Fruit fly (Drosophila melanogaster) whole organism, embryonic: ENCODE measurements around the gene CG14342.
A peak's percentile ranks its signal among the peaks of the same experiment; 100 is the strongest.

Experiments used
- BEAF-32 ChIP-seq: fragments of 200-800 bp; sonication (Bioruptor generic); optimal IDR thresholded peaks from 3 replicates; lab custom pipeline; 2017; ENCODE audit warnings: missing biosample characterization, missing genetic modification characterization, mild to moderate bottlenecking, moderate library complexity, missing genetic modification reagents
- Blimp-1 ChIP-seq: fragments of 200-800 bp; sonication (Bioruptor generic); optimal IDR thresholded peaks from 3 replicates; lab custom pipeline; 2018; ENCODE audit warnings: missing biosample characterization, missing genetic modification characterization, mild to moderate bottlenecking, moderate library complexity, missing genetic modification reagents
- Bteb2 ChIP-seq: fragments of 200-800 bp; sonication (Bioruptor generic); optimal IDR thresholded peaks from 2 replicates; lab custom pipeline; 2016; ENCODE audit warnings: missing biosample characterization, missing genetic modification characterization
- CG10366 ChIP-seq: fragments of 200-800 bp; sonication (Bioruptor generic); IDR thresholded peaks from 2 replicates; pipeline ENCODE4 v1.3.6; 2022; ENCODE audit warnings: missing biosample characterization, missing genetic modification characterization
- CG10462 ChIP-seq: fragments of 200-800 bp; sonication (Bioruptor generic); optimal IDR thresholded peaks from 2 replicates; lab custom pipeline; 2016; ENCODE audit warnings: missing biosample characterization, missing genetic modification characterization
- CG10979 ChIP-seq: fragments of 200-800 bp; sonication (Bioruptor generic); optimal IDR thresholded peaks from 2 replicates; lab custom pipeline; 2018; ENCODE audit warnings: missing biosample characterization, mild to moderate bottlenecking, missing genetic modification characterization, moderate library complexity
- CG11695 ChIP-seq: fragments of 200-800 bp; sonication (Bioruptor generic); IDR thresholded peaks from 3 replicates; pipeline ENCODE4 v1.3.6; 2022; ENCODE audit warnings: missing biosample characterization, missing genetic modification characterization
- CG11723 ChIP-seq: fragments of 200-800 bp; sonication (Bioruptor generic); optimal IDR thresholded peaks from 2 replicates; lab custom pipeline; 2017; ENCODE audit warnings: missing biosample characterization, mild to moderate bottlenecking, missing genetic modification characterization
- CG14441 ChIP-seq: fragments of 200-800 bp; sonication (Bioruptor generic); IDR thresholded peaks from 2 replicates; pipeline ENCODE4 v1.3.6; 2022; ENCODE audit warnings: missing biosample characterization, missing genetic modification characterization
- CG17359 ChIP-seq: fragments of 200-800 bp; sonication (Bioruptor generic); optimal IDR thresholded peaks from 3 replicates; lab custom pipeline; 2018; ENCODE audit warnings: missing biosample characterization, mild to moderate bottlenecking, missing genetic modification characterization, moderate library complexity
- CG17568 ChIP-seq: fragments of 200-800 bp; sonication (Bioruptor generic); optimal IDR thresholded peaks from 2 replicates; lab custom pipeline; 2018; ENCODE audit warnings: missing biosample characterization, mild to moderate bottlenecking, missing genetic modification characterization, moderate library complexity
- CG30403 ChIP-seq: fragments of 200-800 bp; sonication (Bioruptor generic); optimal IDR thresholded peaks from 3 replicates; lab custom pipeline; 2016; ENCODE audit warnings: missing biosample characterization, missing genetic modification characterization
- CG3281 ChIP-seq: fragments of 200-800 bp; sonication (Bioruptor generic); optimal IDR thresholded peaks from 3 replicates; lab custom pipeline; 2017; ENCODE audit warnings: missing biosample characterization, mild to moderate bottlenecking, missing genetic modification characterization
- CG34376 ChIP-seq: fragments of 200-800 bp; sonication (Bioruptor generic); optimal IDR thresholded peaks from 2 replicates; lab custom pipeline; 2018; ENCODE audit warnings: missing biosample characterization, mild to moderate bottlenecking, missing genetic modification characterization
- CG42726 ChIP-seq: fragments of 200-800 bp; sonication (Bioruptor generic); IDR thresholded peaks from 2 replicates; pipeline ENCODE4 v1.3.6; 2022; ENCODE audit warnings: missing biosample characterization, missing genetic modification characterization; ENCODE audit not compliant: partially characterized antibody
- CG6854 ChIP-seq: fragments of 200-800 bp; sonication (Bioruptor generic); optimal IDR thresholded peaks from 3 replicates; lab custom pipeline; 2017; ENCODE audit warnings: missing biosample characterization, mild to moderate bottlenecking, missing genetic modification characterization
- CG7357 ChIP-seq: fragments of 200-800 bp; sonication (Bioruptor generic); IDR thresholded peaks from 3 replicates; pipeline ENCODE4 v1.3.6; 2022; ENCODE audit warnings: missing biosample characterization, missing genetic modification characterization
- CG7839 ChIP-seq: fragments of 200-800 bp; sonication (Bioruptor generic); optimal IDR thresholded peaks from 3 replicates; lab custom pipeline; 2018; ENCODE audit warnings: missing biosample characterization, mild to moderate bottlenecking, missing genetic modification characterization, moderate library complexity
- CG9932 ChIP-seq: fragments of 200-800 bp; sonication (Bioruptor generic); IDR thresholded peaks from 2 replicates; pipeline ENCODE4 v1.3.6; 2022; ENCODE audit warnings: missing biosample characterization, missing genetic modification characterization
- CHES-1-like ChIP-seq: fragments of 200-800 bp; sonication (Bioruptor generic); optimal IDR thresholded peaks from 2 replicates; lab custom pipeline; 2016; ENCODE audit warnings: missing biosample characterization, missing genetic modification characterization
- GATAe ChIP-seq: fragments of 200-800 bp; sonication (Bioruptor generic); conservative IDR thresholded peaks from 2 replicates; pipeline ENCODE4 v1.3.6; 2022; ENCODE audit warnings: missing biosample characterization, missing genetic modification characterization
- HLH54F ChIP-seq: fragments of 200-800 bp; sonication (Bioruptor generic); optimal IDR thresholded peaks from 3 replicates; lab custom pipeline; 2016; ENCODE audit warnings: missing biosample characterization, missing genetic modification characterization
- Hmr ChIP-seq: fragments of 200-800 bp; sonication (Bioruptor generic); optimal IDR thresholded peaks from 3 replicates; lab custom pipeline; 2017; ENCODE audit warnings: mild to moderate bottlenecking, missing biosample characterization, missing genetic modification reagents, missing genetic modification characterization
- Hmx ChIP-seq: fragments of 200-800 bp; sonication (Bioruptor generic); optimal IDR thresholded peaks from 2 replicates; lab custom pipeline; 2016; ENCODE audit warnings: missing biosample characterization, missing genetic modification characterization
- Mad ChIP-seq: fragments of 200-800 bp; sonication (Bioruptor generic); optimal IDR thresholded peaks from 2 replicates; lab custom pipeline; 2016; ENCODE audit warnings: missing biosample characterization, missing genetic modification characterization
- Med ChIP-seq: fragments of 200-800 bp; sonication (Bioruptor generic); peaks from one replicate; lab custom pipeline; 2016; ENCODE audit warnings: missing biosample characterization, missing genetic modification characterization, mild to moderate bottlenecking, inconsistent platforms, moderate library complexity
- NC2α ChIP-seq: fragments of 200-800 bp; sonication (Bioruptor generic); optimal IDR thresholded peaks from 2 replicates; lab custom pipeline; 2016; ENCODE audit warnings: missing biosample characterization, missing genetic modification characterization
- NK7.1 ChIP-seq: fragments of 200-800 bp; sonication (Bioruptor generic); optimal IDR thresholded peaks from 3 replicates; lab custom pipeline; 2016; ENCODE audit warnings: missing biosample characterization, missing genetic modification characterization
- Ptx1 ChIP-seq: fragments of 200-800 bp; sonication (Bioruptor generic); IDR thresholded peaks from 2 replicates; pipeline ENCODE4 v1.3.6; 2022; ENCODE audit warnings: missing biosample characterization, missing genetic modification characterization
- Sry-δ ChIP-seq: fragments of 200-800 bp; sonication (Bioruptor generic); optimal IDR thresholded peaks from 2 replicates; lab custom pipeline; 2016; ENCODE audit warnings: missing biosample characterization, missing genetic modification characterization
- Xbp1 ChIP-seq: fragments of 200-800 bp; sonication (Bioruptor generic); optimal IDR thresholded peaks from 3 replicates; lab custom pipeline; 2016; ENCODE audit warnings: missing biosample characterization, mild to moderate bottlenecking, missing genetic modification characterization
- al ChIP-seq: fragments of 200-800 bp; sonication (Bioruptor generic); IDR thresholded peaks from 2 replicates; pipeline ENCODE4 v1.3.6; 2022; ENCODE audit warnings: missing biosample characterization, missing genetic modification characterization
- aop ChIP-seq: fragments of 200-800 bp; sonication (Bioruptor generic); IDR thresholded peaks from 2 replicates; pipeline ENCODE4 v1.3.6; 2022; ENCODE audit warnings: missing biosample characterization, missing genetic modification characterization
- cato ChIP-seq: fragments of 200-800 bp; sonication (Bioruptor generic); optimal IDR thresholded peaks from 2 replicates; lab custom pipeline; 2016; ENCODE audit warnings: missing biosample characterization, missing genetic modification characterization, borderline replicate concordance
- cg ChIP-seq: fragments of 200-800 bp; sonication (Bioruptor generic); optimal IDR thresholded peaks from 3 replicates; lab custom pipeline; 2019; ENCODE audit warnings: missing biosample characterization, mild to moderate bottlenecking, missing genetic modification characterization, moderate library complexity
- crol ChIP-seq: fragments of 200-800 bp; sonication (Bioruptor generic); IDR thresholded peaks from 2 replicates; pipeline ENCODE4 v1.3.6; 2022; ENCODE audit warnings: missing biosample characterization, missing genetic modification characterization
- crp ChIP-seq, 2 experiments: fragments of 200-800 bp; sonication (Bioruptor generic); optimal IDR thresholded peaks; 2 replicates in 1 of 2; 3 replicates in 1 of 2; lab custom pipeline; 2017; ENCODE audit warnings: missing biosample characterization in 2 of 2, missing genetic modification characterization in 2 of 2, mild to moderate bottlenecking in 1 of 2, moderate library complexity in 1 of 2
- dpn ChIP-seq, 2 experiments: fragments of 200-800 bp; sonication (Bioruptor generic); optimal IDR thresholded peaks; 3 replicates each; lab custom pipeline; 2016; ENCODE audit warnings: missing biosample characterization in 2 of 2, missing genetic modification characterization in 2 of 2
- fd64A ChIP-seq: fragments of 200-800 bp; sonication (Bioruptor generic); optimal IDR thresholded peaks from 3 replicates; lab custom pipeline; 2018; ENCODE audit warnings: missing biosample characterization, mild to moderate bottlenecking, missing genetic modification characterization
- ftz-f1 ChIP-seq: fragments of 200-800 bp; sonication (Bioruptor generic); optimal IDR thresholded peaks from 2 replicates; lab custom pipeline; 2016; ENCODE audit warnings: missing biosample characterization, missing genetic modification characterization
- fu2 ChIP-seq: fragments of 200-800 bp; sonication (Bioruptor generic); optimal IDR thresholded peaks from 2 replicates; lab custom pipeline; 2016; ENCODE audit warnings: missing biosample characterization, missing genetic modification characterization
- gro ChIP-seq: fragments of 200-800 bp; sonication (Bioruptor generic); optimal IDR thresholded peaks from 2 replicates; lab custom pipeline; 2016; ENCODE audit warnings: missing biosample characterization, missing genetic modification characterization
- gsb ChIP-seq: fragments of 200-800 bp; sonication (Bioruptor generic); IDR thresholded peaks from 2 replicates; pipeline ENCODE4 v1.3.6; 2022; ENCODE audit warnings: missing biosample characterization, missing genetic modification characterization
- h ChIP-seq: fragments of >200 bp; optimal IDR thresholded peaks from 2 replicates; lab custom pipeline; 2017
- jigr1 ChIP-seq: fragments of 200-800 bp; sonication (Bioruptor generic); IDR thresholded peaks from 3 replicates; pipeline ENCODE4 v1.3.6; 2022; ENCODE audit warnings: missing biosample characterization, missing genetic modification characterization
- jing ChIP-seq: fragments of 200-800 bp; sonication (Bioruptor generic); optimal IDR thresholded peaks from 2 replicates; lab custom pipeline; 2018; ENCODE audit warnings: missing biosample characterization, mild to moderate bottlenecking, missing genetic modification characterization
- luna ChIP-seq: fragments of 200-800 bp; sonication (Bioruptor generic); optimal IDR thresholded peaks from 2 replicates; lab custom pipeline; 2016; ENCODE audit warnings: missing biosample characterization, missing genetic modification characterization
- nerfin-2 ChIP-seq: fragments of 200-800 bp; sonication (Bioruptor generic); IDR thresholded peaks from 2 replicates; pipeline ENCODE4 v1.3.6; 2022; ENCODE audit warnings: missing biosample characterization, missing genetic modification characterization; ENCODE audit not compliant: partially characterized antibody
- peb ChIP-seq: fragments of 200-800 bp; sonication (Bioruptor generic); IDR thresholded peaks from 2 replicates; pipeline ENCODE4 v1.3.6; 2022; ENCODE audit warnings: missing biosample characterization, missing genetic modification characterization
- ro ChIP-seq: fragments of 200-800 bp; sonication (Bioruptor generic); IDR thresholded peaks from 2 replicates; pipeline ENCODE4 v1.3.6; 2022; ENCODE audit warnings: missing biosample characterization, missing genetic modification characterization
- sens-2 ChIP-seq: fragments of 200-800 bp; sonication (Bioruptor generic); IDR thresholded peaks from 2 replicates; pipeline ENCODE4 v1.3.6; 2022; ENCODE audit warnings: missing biosample characterization, missing genetic modification characterization
- so ChIP-seq: fragments of 200-800 bp; sonication (Bioruptor generic); IDR thresholded peaks from 3 replicates; pipeline ENCODE4 v1.3.6; 2022; ENCODE audit warnings: missing biosample characterization, missing genetic modification characterization

The CG14342 gene

dm6 chr2L:1214465-1214864 is 10.4 kb downstream of the CG14342 start (continued):
- no peak for TF ChIP-seq aop (GFP tag; lab: Robert Waterston, UW)
- no peak for TF ChIP-seq fu2
- no peak for TF ChIP-seq nerfin-2
- TF ChIP-seq CG10462 (GFP tag; lab: Kevin White, UChicago): peak; percentile 1
- TF ChIP-seq ro (GFP tag; lab: Robert Waterston, UW): no peak
- 0 out of 2 replicates have a peak, but pooled peaks have one; percentile 20 for TF ChIP-seq al
- TF ChIP-seq GATAe (GFP tag; lab: Robert Waterston, UW): no peak
- no peak for TF ChIP-seq NK7.1 (GFP tag; lab: Kevin White, UChicago)
- no peak for TF ChIP-seq Mad (GFP tag; lab: Kevin White, UChicago)
- no peak for TF ChIP-seq CG17568 (GFP tag; lab: Kevin White, UChicago)
- peak; percentile 65 for TF ChIP-seq Med (GFP tag; lab: Kevin White, UChicago)
- TF ChIP-seq CG3281: peak; percentile 22
- TF ChIP-seq CG14441: peak; percentile 58
- TF ChIP-seq peb (GFP tag; lab: Robert Waterston, UW): no peak
- TF ChIP-seq CG6854 (GFP tag; lab: Kevin White, UChicago): no peak
- TF ChIP-seq NC2α: no peak
- no peak for TF ChIP-seq HLH54F
- TF ChIP-seq cato (GFP tag; lab: Kevin White, UChicago): no peak
- TF ChIP-seq Sry-δ (GFP tag; lab: Kevin White, UChicago): no peak
- no peak for TF ChIP-seq fd64A (GFP tag; lab: Kevin White, UChicago)
- 0 out of 2 replicates have a peak, but pooled peaks have one; percentile 14 for TF ChIP-seq CG9932 (GFP tag; lab: Robert Waterston, UW)
- TF ChIP-seq CG11723 (GFP tag; lab: Kevin White, UChicago): no peak
- TF ChIP-seq gsb (GFP tag; lab: Robert Waterston, UW): no peak
- TF ChIP-seq ftz-f1 (GFP tag; lab: Kevin White, UChicago): no peak
- peak in 1 of 2 experiments; percentile 22 for TF ChIP-seq dpn (GFP tag; optimal IDR thresholded peaks at IDR 0.05; lab: Kevin White, UChicago)
- TF ChIP-seq Hmx (GFP tag; lab: Kevin White, UChicago): no peak
- no peak for TF ChIP-seq jigr1 (GFP tag; lab: Robert Waterston, UW)
- TF ChIP-seq Hmr: peak; percentile 28
- no peak for TF ChIP-seq BEAF-32 (GFP tag; lab: Kevin White, UChicago)
- no peak for TF ChIP-seq CHES-1-like (GFP tag; lab: Kevin White, UChicago)
- peak; percentile 57 for TF ChIP-seq CG7839 (tag; lab: Kevin White, UChicago)
- no peak for TF ChIP-seq crol
- no peak for TF ChIP-seq luna (GFP tag; lab: Kevin White, UChicago)
- no peak for TF ChIP-seq cg (GFP tag; lab: Kevin White, UChicago)
- TF ChIP-seq Bteb2 (GFP tag; lab: Kevin White, UChicago): no peak
- peak; percentile 43 for TF ChIP-seq CG30403 (GFP tag; lab: Kevin White, UChicago)
- peak; percentile 46; the same call in 1 of the 2 replicates for TF ChIP-seq CG10366 (GFP tag; lab: Robert Waterston, UW)
- no peak for TF ChIP-seq sens-2
- TF ChIP-seq CG17359 (tag; lab: Kevin White, UChicago): peak; percentile 41
- TF ChIP-seq CG42726 (GFP tag; lab: Robert Waterston, UW): no peak
- 0 out of 3 replicates have a peak, but pooled peaks have one; percentile 41 for TF ChIP-seq CG11695 (GFP tag; lab: Robert Waterston, UW)
- no peak for TF ChIP-seq crp (GFP tag; optimal IDR thresholded peaks at IDR 0.05; lab: Kevin White, UChicago)
- peak; percentile 47 for TF ChIP-seq CG10979 (tag; lab: Kevin White, UChicago)
- peak; percentile 53 for TF ChIP-seq Blimp-1 (GFP tag; lab: Kevin White, UChicago)
- TF ChIP-seq Xbp1: peak; percentile 48
- 0 out of 3 replicates have a peak, but pooled peaks have one; percentile 22 for TF ChIP-seq so
- no peak for TF ChIP-seq CG7357 (GFP tag; lab: Robert Waterston, UW)
- no peak for TF ChIP-seq jing
- no peak for TF ChIP-seq CG34376
- TF ChIP-seq h (lab: Kevin White, UChicago): no peak
- peak; percentile 59 for TF ChIP-seq Ptx1 (GFP tag; lab: Robert Waterston, UW)
- no peak for TF ChIP-seq gro (GFP tag; lab: Kevin White, UChicago)
